Fruit fly (Drosophila melanogaster): Measurements from ENCODE around the gene CG3246.

Gene CG3246

DNA sequence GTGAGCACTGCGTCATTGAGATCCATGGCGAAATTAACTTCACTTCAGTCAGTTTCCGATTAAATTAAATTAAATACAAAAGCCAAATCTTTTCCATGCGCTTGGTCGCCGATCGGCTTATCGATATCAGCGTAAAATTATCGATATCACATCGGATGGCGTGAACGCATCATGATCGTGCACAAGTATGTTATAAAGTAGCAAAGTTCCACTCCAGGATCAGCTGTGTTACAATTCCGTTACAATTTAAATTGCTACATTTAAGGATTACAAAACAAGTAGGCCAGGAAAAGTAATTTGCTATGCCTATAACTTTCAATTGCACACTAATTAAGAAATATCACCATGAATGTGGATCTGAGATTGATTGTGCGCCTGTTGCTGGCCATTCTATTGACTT lies 8.1 kb upstream of the CG3246 start, which contains the start of the genes Pif1 and CG31776:
TSS of gene Pif1 (minus strand) at position 136 of the 400 bp plus-strand sequence.
TSS of gene CG31776 (plus strand) at position 314 of the 400 bp plus-strand sequence.
- TF ChIP-seq rgr (GFP tag; optimal IDR thresholded peaks at IDR 0.05): no peak
- no peak for TF ChIP-seq Jra (GFP tag; optimal IDR thresholded peaks at IDR 0.05)
- TF ChIP-seq sage (GFP tag; optimal IDR thresholded peaks at IDR 0.05): no peak
- no peak for TF ChIP-seq Abd-B (GFP tag; optimal IDR thresholded peaks at IDR 0.05)
- TF ChIP-seq Dfd (GFP tag; optimal IDR thresholded peaks at IDR 0.05): no peak
- no peak for TF ChIP-seq Dif (GFP tag; optimal IDR thresholded peaks at IDR 0.05; ENCODE audit: partially characterized antibody)
- no peak for TF ChIP-seq usp (GFP tag; optimal IDR thresholded peaks at IDR 0.05)
- TF ChIP-seq Hr78 (GFP tag; optimal IDR thresholded peaks at IDR 0.05): no peak
- TF ChIP-seq CG9705 (GFP tag; optimal IDR thresholded peaks at IDR 0.05): no peak
- TF ChIP-seq foxo (GFP tag; optimal IDR thresholded peaks at IDR 0.05): no peak

DNA sequence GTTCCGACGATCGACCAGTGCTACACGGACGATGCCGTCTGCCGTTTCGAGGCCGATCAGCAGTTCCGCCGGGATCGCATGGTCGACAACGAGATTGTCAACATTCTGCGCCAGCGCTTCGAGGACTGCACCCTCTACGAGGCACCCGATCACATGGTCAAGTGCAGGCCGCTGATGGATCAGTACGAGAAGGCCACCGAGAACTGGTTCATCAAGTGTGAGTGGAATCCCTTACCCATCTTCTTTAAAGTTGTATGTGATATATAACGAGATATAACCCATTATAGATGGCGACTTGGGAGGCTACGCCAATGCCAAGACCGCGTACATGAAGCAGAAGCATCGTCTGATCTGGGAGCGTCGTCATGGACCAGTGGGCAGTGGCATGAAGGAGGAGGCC lies 5.1 kb upstream of the CG3246 start:
- no peak for TF ChIP-seq foxo (GFP tag; optimal IDR thresholded peaks at IDR 0.05)
- TF ChIP-seq psq (GFP tag; optimal IDR thresholded peaks at IDR 0.05): no peak
- no peak for TF ChIP-seq Rel (GFP tag; optimal IDR thresholded peaks at IDR 0.05)
- TF ChIP-seq Rel (tag; optimal IDR thresholded peaks at IDR 0.05): no peak
- no peak for TF ChIP-seq CG9705 (GFP tag; optimal IDR thresholded peaks at IDR 0.05)
- no peak for TF ChIP-seq dmrt93B (GFP tag; optimal IDR thresholded peaks at IDR 0.05)
- TF ChIP-seq CG32264 (GFP tag; optimal IDR thresholded peaks at IDR 0.05): no peak
- TF ChIP-seq rgr (GFP tag; optimal IDR thresholded peaks at IDR 0.05): no peak
- no peak for TF ChIP-seq sv (GFP tag; optimal IDR thresholded peaks at IDR 0.05)
- no peak for TF ChIP-seq Dfd (GFP tag; optimal IDR thresholded peaks at IDR 0.05)
- TF ChIP-seq Hr83 (GFP tag; optimal IDR thresholded peaks at IDR 0.05; ENCODE audit: poor library complexity, severe bottlenecking): no peak
- TF ChIP-seq Jra (GFP tag; optimal IDR thresholded peaks at IDR 0.05): no peak
- TF ChIP-seq GATAd (GFP tag; optimal IDR thresholded peaks at IDR 0.05): no peak
- TF ChIP-seq woc (GFP tag; optimal IDR thresholded peaks at IDR 0.05): no peak
- TF ChIP-seq dl (GFP tag; optimal IDR thresholded peaks at IDR 0.05; ENCODE audit: insufficient read depth in 1 of 2, partially characterized antibody in 2 of 2): no peak
- no peak for TF ChIP-seq fru (GFP tag; optimal IDR thresholded peaks at IDR 0.05)
- no peak for TF ChIP-seq HLH106 (tag; optimal IDR thresholded peaks at IDR 0.05)
- no peak for TF ChIP-seq usp (GFP tag; optimal IDR thresholded peaks at IDR 0.05)
- TF ChIP-seq h (GFP tag; optimal IDR thresholded peaks at IDR 0.05): no peak
- TF ChIP-seq OdsH (GFP tag; optimal IDR thresholded peaks at IDR 0.05): no peak
- TF ChIP-seq Sp1 (GFP tag; optimal IDR thresholded peaks at IDR 0.05): no peak

dm6 chr2L:3465918-3466727 lies 4.4 kb upstream of the CG3246 start, which contains the start of the genes msl-2 and ND-PDSW:
Gene msl-2, minus strand, starts transcription at chr2L:3466112.
Gene ND-PDSW, plus strand, starts transcription at chr2L:3466157.
- TF ChIP-seq sage (GFP tag; optimal IDR thresholded peaks at IDR 0.05): no peak
- TF ChIP-seq Rel (GFP tag; optimal IDR thresholded peaks at IDR 0.05): no peak
- peak; percentile 18 for TF ChIP-seq Rel (tag; optimal IDR thresholded peaks at IDR 0.05)
- no peak for TF ChIP-seq tai (GFP tag; optimal IDR thresholded peaks at IDR 0.05)
- TF ChIP-seq Abd-B (GFP tag; optimal IDR thresholded peaks at IDR 0.05): no peak
- TF ChIP-seq dl (GFP tag; optimal IDR thresholded peaks at IDR 0.05; ENCODE audit: insufficient read depth in 1 of 2, partially characterized antibody in 2 of 2): no peak

dm6 chr2L:3465426-3465825 lies 3.7 kb upstream of the CG3246 start:
- TF ChIP-seq woc (GFP tag; optimal IDR thresholded peaks at IDR 0.05) (no peak), jim (GFP tag; optimal IDR thresholded peaks at IDR 0.05) (no peak), br (GFP tag; optimal IDR thresholded peaks at IDR 0.05) (no peak), HLH106 (tag; optimal IDR thresholded peaks at IDR 0.05) (no peak), N (GFP tag; optimal IDR thresholded peaks at IDR 0.05) (no peak), CG9705 (GFP tag; optimal IDR thresholded peaks at IDR 0.05) (no peak), Dif (GFP tag; optimal IDR thresholded peaks at IDR 0.05; ENCODE audit: partially characterized antibody) (no peak), sage (GFP tag; optimal IDR thresholded peaks at IDR 0.05) (no peak), ey (GFP tag; optimal IDR thresholded peaks at IDR 0.05) (no peak), h (GFP tag; optimal IDR thresholded peaks at IDR 0.05) (no peak), usp (GFP tag; optimal IDR thresholded peaks at IDR 0.05) (no peak), dmrt93B (GFP tag; optimal IDR thresholded peaks at IDR 0.05) (no peak), Abd-B (GFP tag; optimal IDR thresholded peaks at IDR 0.05) (no peak), CG32264 (GFP tag; optimal IDR thresholded peaks at IDR 0.05) (no peak), tai (GFP tag; optimal IDR thresholded peaks at IDR 0.05) (no peak), Dfd (GFP tag; optimal IDR thresholded peaks at IDR 0.05) (no peak), CrebA (GFP tag; optimal IDR thresholded peaks at IDR 0.05; ENCODE audit: borderline replicate concordance) (no peak), Sp1 (GFP tag; optimal IDR thresholded peaks at IDR 0.05) (no peak), foxo (GFP tag; optimal IDR thresholded peaks at IDR 0.05) (no peak)

Measured in whole organism, wandering third instar larva.